Fruit fly (Drosophila melanogaster) S2 (cell line): ENCODE data around the gene sdt.

Experiments used
- CG8478 ChIP-seq: fragments of >200 bp; optimal IDR thresholded peaks from 2 replicates; lab custom pipeline; 2018
- CTCF ChIP-seq, 2 experiments: fragments of >200 bp; optimal IDR thresholded peaks; 2 replicates each; lab custom pipeline; 2018

DNA sequence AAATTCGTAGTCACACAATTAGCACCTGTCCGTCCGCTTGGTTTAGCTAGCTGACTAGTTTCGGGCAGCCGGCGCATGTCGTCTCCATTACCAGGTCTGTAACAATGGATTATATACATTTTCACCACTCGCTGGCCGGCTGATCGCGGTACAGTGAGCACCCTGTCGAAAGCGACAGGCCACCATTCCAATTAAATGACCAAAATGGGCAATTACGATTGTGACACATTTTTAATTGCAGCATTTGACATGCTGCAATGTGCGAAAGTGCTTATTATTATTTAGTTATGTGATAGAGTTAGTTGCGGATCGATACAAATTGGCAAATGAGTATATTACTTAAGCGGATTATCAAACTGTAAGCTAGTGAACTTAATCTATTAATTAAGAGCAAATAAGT lies 84.9 kb downstream of the sdt start:
- TF ChIP-seq CTCF (optimal IDR thresholded peaks at IDR 0.05; lab: Kevin White, UChicago) (no peak), CG8478 (lab: Kevin White, UChicago) (no peak)
